Fruit fly (Drosophila melanogaster) whole organism, prepupa: ENCODE results near the gene Tmem43.
A peak's percentile ranks its signal among the peaks of the same experiment; 100 is the strongest.

ENCODE experiments used
- CG10631 ChIP-seq: fragments of 200-800 bp; sonication (Bioruptor generic); optimal IDR thresholded peaks from 2 replicates; lab custom pipeline; 2016; ENCODE audit warnings: missing biosample characterization, missing genetic modification characterization
- CG11902 ChIP-seq: fragments of 200-800 bp; sonication (Bioruptor generic); optimal IDR thresholded peaks from 3 replicates; lab custom pipeline; 2016; ENCODE audit warnings: missing biosample characterization, missing genetic modification characterization
- CG15336 ChIP-seq: fragments of 200-800 bp; sonication (Bioruptor generic); IDR thresholded peaks from 2 replicates; pipeline ENCODE4 v1.3.6; 2022; ENCODE audit warnings: missing biosample characterization, missing genetic modification characterization
- CG1621 ChIP-seq: fragments of 200-800 bp; sonication (Bioruptor generic); optimal IDR thresholded peaks from 3 replicates; lab custom pipeline; 2018; ENCODE audit warnings: missing biosample characterization, mild to moderate bottlenecking, missing genetic modification characterization
- CG16779 ChIP-seq: fragments of 200-800 bp; sonication (Bioruptor generic); optimal IDR thresholded peaks from 3 replicates; lab custom pipeline; 2017; ENCODE audit warnings: missing biosample characterization, mild to moderate bottlenecking, missing genetic modification characterization
- CG3032 ChIP-seq: fragments of 200-800 bp; optimal IDR thresholded peaks from 2 replicates; lab custom pipeline; 2019; ENCODE audit warnings: missing biosample characterization, mild to moderate bottlenecking, missing genetic modification characterization, moderate library complexity
- CG31627 ChIP-seq: fragments of 200-800 bp; sonication (Bioruptor generic); optimal IDR thresholded peaks from 3 replicates; lab custom pipeline; 2016; ENCODE audit warnings: missing biosample characterization, missing genetic modification characterization
- CG32006 ChIP-seq: fragments of 200-800 bp; sonication (Bioruptor generic); optimal IDR thresholded peaks from 3 replicates; lab custom pipeline; 2017; ENCODE audit warnings: missing biosample characterization, mild to moderate bottlenecking, missing genetic modification characterization
- CG34406 ChIP-seq: fragments of 200-800 bp; sonication (Bioruptor generic); optimal IDR thresholded peaks from 3 replicates; lab custom pipeline; 2016; ENCODE audit warnings: missing biosample characterization, missing genetic modification characterization
- CG3919 ChIP-seq: fragments of 200-800 bp; sonication (Bioruptor generic); optimal IDR thresholded peaks from 3 replicates; lab custom pipeline; 2016; ENCODE audit warnings: missing biosample characterization, missing genetic modification characterization
- CG6163 ChIP-seq: fragments of 200-800 bp; sonication (Bioruptor generic); IDR thresholded peaks from 3 replicates; pipeline ENCODE4 v1.3.6; 2022; ENCODE audit warnings: missing biosample characterization, missing genetic modification characterization
- CG6276 ChIP-seq: fragments of 200-800 bp; sonication (Bioruptor generic); optimal IDR thresholded peaks from 2 replicates; lab custom pipeline; 2017; ENCODE audit warnings: missing biosample characterization, mild to moderate bottlenecking, missing genetic modification characterization
- CG6854 ChIP-seq: fragments of 200-800 bp; sonication (Bioruptor generic); optimal IDR thresholded peaks from 2 replicates; lab custom pipeline; 2017; ENCODE audit warnings: missing biosample characterization, mild to moderate bottlenecking, missing genetic modification characterization
- CG8119 ChIP-seq: fragments of 200-800 bp; sonication (Bioruptor generic); IDR thresholded peaks from 3 replicates; pipeline ENCODE4 v1.3.6; 2022; ENCODE audit warnings: missing biosample characterization, missing genetic modification characterization
- CG8632 ChIP-seq: fragments of 200-800 bp; sonication (Bioruptor generic); optimal IDR thresholded peaks from 3 replicates; lab custom pipeline; 2016; ENCODE audit warnings: missing biosample characterization, missing genetic modification characterization
- CG9139 ChIP-seq: fragments of 200-800 bp; sonication (Bioruptor generic); optimal IDR thresholded peaks from 3 replicates; lab custom pipeline; 2017; ENCODE audit warnings: missing biosample characterization, mild to moderate bottlenecking, missing genetic modification characterization
- Eip75B ChIP-seq: fragments of 200-800 bp; sonication (Bioruptor generic); optimal IDR thresholded peaks from 3 replicates; lab custom pipeline; 2016; ENCODE audit warnings: missing biosample characterization, missing genetic modification characterization
- Eip78C ChIP-seq: fragments of 200-800 bp; sonication (Bioruptor generic); peaks from one replicate; lab custom pipeline; 2016; ENCODE audit warnings: missing biosample characterization, missing genetic modification characterization
- Ets21C ChIP-seq: fragments of 200-800 bp; sonication (Bioruptor generic); optimal IDR thresholded peaks from 3 replicates; lab custom pipeline; 2016; ENCODE audit warnings: missing biosample characterization, missing genetic modification characterization
- Ets96B ChIP-seq: fragments of 200-800 bp; optimal IDR thresholded peaks from 2 replicates; lab custom pipeline; 2019; ENCODE audit warnings: missing biosample characterization, mild to moderate bottlenecking, missing genetic modification characterization, moderate library complexity
- Gug ChIP-seq: fragments of 200-800 bp; sonication (Bioruptor generic); IDR thresholded peaks from 2 replicates; pipeline ENCODE4 v1.3.6; 2022; ENCODE audit warnings: missing biosample characterization, missing genetic modification characterization
- Hr38 ChIP-seq: sonication (Bioruptor generic); optimal IDR thresholded peaks from 2 replicates; lab custom pipeline; 2016; ENCODE audit warnings: missing biosample characterization, missing genetic modification characterization
- Hr4 ChIP-seq: fragments of 200-800 bp; sonication (Bioruptor generic); optimal IDR thresholded peaks from 3 replicates; lab custom pipeline; 2016; ENCODE audit warnings: missing biosample characterization, missing genetic modification characterization
- Met ChIP-seq: fragments of 200-800 bp; sonication (Bioruptor generic); optimal IDR thresholded peaks from 3 replicates; lab custom pipeline; 2016; ENCODE audit warnings: missing biosample characterization, missing genetic modification characterization
- Smox ChIP-seq: fragments of 200-800 bp; sonication (Bioruptor generic); optimal IDR thresholded peaks from 3 replicates; lab custom pipeline; 2016; ENCODE audit warnings: missing biosample characterization, missing genetic modification characterization
- Sox102F ChIP-seq: fragments of 200-800 bp; sonication (Bioruptor generic); optimal IDR thresholded peaks from 2 replicates; lab custom pipeline; 2016; ENCODE audit warnings: missing biosample characterization, mild to moderate bottlenecking, missing genetic modification characterization
- Sox14 ChIP-seq: fragments of 200-800 bp; sonication (Bioruptor generic); optimal IDR thresholded peaks from 3 replicates; lab custom pipeline; 2016; ENCODE audit warnings: missing biosample characterization, missing genetic modification characterization
- achi ChIP-seq: fragments of 200-800 bp; sonication (Bioruptor generic); optimal IDR thresholded peaks from 3 replicates; lab custom pipeline; 2016; ENCODE audit warnings: missing biosample characterization, missing genetic modification characterization
- cyc ChIP-seq: fragments of 200-800 bp; sonication (Bioruptor generic); optimal IDR thresholded peaks from 3 replicates; lab custom pipeline; 2016; ENCODE audit warnings: missing biosample characterization, missing genetic modification characterization
- dac ChIP-seq: fragments of 200-800 bp; sonication (Bioruptor generic); optimal IDR thresholded peaks from 2 replicates; lab custom pipeline; 2017; ENCODE audit warnings: missing biosample characterization, mild to moderate bottlenecking, missing genetic modification characterization
- eg ChIP-seq: fragments of 200-800 bp; sonication (Bioruptor generic); IDR thresholded peaks from 3 replicates; pipeline ENCODE4 v1.3.6; 2022; ENCODE audit warnings: missing biosample characterization, missing genetic modification characterization
- esn ChIP-seq: fragments of 200-800 bp; sonication (Bioruptor generic); optimal IDR thresholded peaks from 2 replicates; lab custom pipeline; 2016; ENCODE audit warnings: missing biosample characterization, mild to moderate bottlenecking, missing genetic modification characterization, moderate library complexity
- fd85E ChIP-seq: fragments of 200-800 bp; sonication (Bioruptor generic); optimal IDR thresholded peaks from 3 replicates; lab custom pipeline; 2016; ENCODE audit warnings: missing biosample characterization, missing genetic modification characterization
- fkh ChIP-seq: fragments of 200-800 bp; sonication (Bioruptor generic); optimal IDR thresholded peaks from 3 replicates; lab custom pipeline; 2017; ENCODE audit warnings: missing biosample characterization, mild to moderate bottlenecking, missing genetic modification characterization, moderate library complexity
- lz ChIP-seq: fragments of 200-800 bp; sonication (Bioruptor generic); optimal IDR thresholded peaks from 3 replicates; lab custom pipeline; 2016; ENCODE audit warnings: missing biosample characterization, missing genetic modification characterization
- spab ChIP-seq: fragments of 200-800 bp; sonication (Bioruptor generic); optimal IDR thresholded peaks from 2 replicates; lab custom pipeline; 2017; ENCODE audit warnings: missing biosample characterization, mild to moderate bottlenecking, missing genetic modification characterization, missing genetic modification reagents
- ss ChIP-seq, 2 experiments: fragments of 200-800 bp; sonication (Bioruptor generic); optimal IDR thresholded peaks; 2 replicates in 1 of 2; 3 replicates in 1 of 2; lab custom pipeline; 2017 to 2018; ENCODE audit warnings: mild to moderate bottlenecking in 2 of 2, missing biosample characterization in 2 of 2, missing genetic modification characterization in 2 of 2, moderate library complexity in 1 of 2
- svp ChIP-seq: fragments of 200-800 bp; sonication (Bioruptor generic); peaks from one replicate; lab custom pipeline; 2016; ENCODE audit warnings: missing biosample characterization, missing genetic modification characterization
- topi ChIP-seq: fragments of 200-800 bp; sonication (Bioruptor generic); optimal IDR thresholded peaks from 3 replicates; lab custom pipeline; 2016; ENCODE audit warnings: missing biosample characterization, missing genetic modification characterization
- vri ChIP-seq: fragments of 200-800 bp; sonication (Bioruptor generic); optimal IDR thresholded peaks from 3 replicates; lab custom pipeline; 2016; ENCODE audit warnings: missing biosample characterization, mild to moderate bottlenecking, missing genetic modification characterization

Gene Tmem43

DNA sequence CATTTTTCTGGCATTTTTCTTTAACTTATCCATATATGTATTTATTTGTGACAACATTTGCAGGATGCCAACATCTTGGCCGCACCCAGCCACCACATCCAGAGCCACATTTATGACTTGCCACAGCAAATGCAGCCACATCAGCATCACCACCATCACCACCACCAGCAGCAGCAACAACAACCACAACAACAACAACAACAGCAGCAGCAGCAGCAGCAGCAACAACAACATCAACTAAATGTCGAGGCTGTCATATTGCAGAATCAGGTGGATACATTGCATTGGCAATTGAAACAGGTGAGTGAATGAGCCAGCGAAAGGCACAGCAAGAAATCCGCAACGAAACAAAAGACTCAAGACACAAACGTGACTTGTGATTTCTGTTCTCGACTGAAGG, 24.9 kb downstream of the Tmem43 start:
- 0 out of 3 replicates have a peak, but pooled peaks have one; percentile 12 for TF ChIP-seq CG8119 (GFP tag; lab: Robert Waterston, UW)
- no peak for TF ChIP-seq Sox14 (GFP tag; lab: Kevin White, UChicago)
- no peak for TF ChIP-seq spab (GFP tag; lab: Kevin White, UChicago)

DNA sequence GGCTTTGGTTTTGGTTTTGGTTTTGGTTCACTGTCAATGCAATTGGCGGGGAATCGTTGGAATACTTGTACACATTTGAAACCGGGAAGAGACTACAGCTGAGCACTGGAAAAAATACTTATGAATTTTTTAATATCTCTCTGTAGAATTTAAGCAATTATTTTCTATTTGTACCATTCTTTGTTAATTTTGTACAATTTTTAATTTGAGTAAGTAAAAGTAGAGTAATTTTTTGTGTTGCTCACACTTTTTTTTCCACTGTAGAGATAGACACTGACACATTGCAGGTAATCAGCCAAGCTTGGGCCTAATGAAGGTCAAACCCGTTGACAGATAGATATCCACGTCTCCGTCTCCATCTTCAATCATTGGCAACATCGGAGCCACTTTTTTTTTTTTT, 31.6 kb downstream of the Tmem43 start:
- no peak for TF ChIP-seq CG31627 (GFP tag; lab: Kevin White, UChicago)
- TF ChIP-seq Sox102F (GFP tag; lab: Kevin White, UChicago): no peak
- TF ChIP-seq CG6854 (GFP tag; lab: Kevin White, UChicago): no peak
- TF ChIP-seq eg (GFP tag; lab: Robert Waterston, UW): peak; percentile 41; the same call in 1 of the 3 replicates
- TF ChIP-seq CG15336 (GFP tag; lab: Robert Waterston, UW): peak; percentile 62
- peak; percentile 15 for TF ChIP-seq CG10631 (GFP tag; lab: Kevin White, UChicago)
- TF ChIP-seq CG32006 (GFP tag; lab: Kevin White, UChicago): peak; percentile 26
- TF ChIP-seq Ets96B (tag; lab: Kevin White, UChicago): no peak
- TF ChIP-seq Eip78C (GFP tag; lab: Kevin White, UChicago): peak; percentile 67
- TF ChIP-seq CG16779 (tag; lab: Kevin White, UChicago): no peak
- TF ChIP-seq Gug (GFP tag; lab: Robert Waterston, UW): peak; percentile 37; the same call in 1 of the 2 replicates
- TF ChIP-seq CG9139 (GFP tag; lab: Kevin White, UChicago): no peak
- TF ChIP-seq Hr4 (GFP tag; lab: Kevin White, UChicago): peak; percentile 45
- TF ChIP-seq CG8119 (GFP tag; lab: Robert Waterston, UW): peak; percentile 62; the same call in 2 of the 3 replicates
- peak; percentile 26; the same call in 1 of the 3 replicates for TF ChIP-seq CG6163 (GFP tag; lab: Robert Waterston, UW)
- peak; percentile 15 for TF ChIP-seq esn (GFP tag; lab: Kevin White, UChicago)
- no peak for TF ChIP-seq dac (GFP tag; lab: Kevin White, UChicago)
- TF ChIP-seq, all 60 proteins: peak for 10

DNA sequence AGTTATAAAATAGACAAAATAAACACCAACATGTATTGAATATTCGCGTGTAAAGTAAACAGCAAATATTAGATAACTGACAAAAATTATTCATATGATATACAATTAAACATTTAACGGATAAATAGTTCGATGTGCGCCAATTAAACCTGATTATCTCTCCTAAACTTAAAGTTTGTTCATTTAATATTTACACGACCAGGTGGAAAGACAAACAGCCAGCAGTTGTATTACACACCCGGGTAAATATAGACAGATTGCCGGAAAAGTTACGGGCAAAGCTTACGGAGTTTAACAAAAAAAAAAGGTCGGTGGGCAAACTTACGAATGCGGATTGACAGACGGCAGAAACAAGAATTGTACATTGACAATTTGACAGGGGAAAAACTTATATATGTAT, 32.8 kb downstream of the Tmem43 start:
- TF ChIP-seq achi (GFP tag; lab: Kevin White, UChicago) (peak; percentile 33), CG8632 (GFP tag; lab: Kevin White, UChicago) (peak; percentile 20), fd85E (no peak), CG6276 (GFP tag; lab: Kevin White, UChicago) (no peak), CG1621 (tag; lab: Kevin White, UChicago) (peak; percentile 8), CG32006 (GFP tag; lab: Kevin White, UChicago) (no peak), svp (GFP tag; lab: Kevin White, UChicago) (peak; percentile 15), fkh (GFP tag; lab: Kevin White, UChicago) (peak; percentile 83), CG34406 (GFP tag; lab: Kevin White, UChicago) (peak; percentile 31), CG10631 (GFP tag; lab: Kevin White, UChicago) (peak; percentile 22), eg (GFP tag; lab: Robert Waterston, UW) (no peak)

DNA sequence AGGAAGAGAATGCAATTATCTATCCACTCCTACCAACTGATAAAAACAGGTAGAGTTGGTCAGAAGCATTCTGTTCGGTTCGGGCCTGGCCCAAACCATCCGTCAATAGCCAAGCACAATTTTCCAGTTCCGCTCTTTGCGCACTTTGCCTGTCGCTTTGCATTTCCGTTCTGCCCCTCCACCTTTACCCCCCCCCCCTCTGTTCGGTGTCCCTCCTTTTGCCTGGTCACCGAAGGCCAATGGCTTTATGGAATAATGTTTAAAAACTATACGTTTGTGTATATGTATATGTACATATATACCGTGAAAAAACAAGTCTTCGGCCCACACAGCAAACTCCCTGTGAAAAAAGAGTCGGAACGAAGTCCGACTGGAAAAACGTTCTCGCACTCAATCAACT, 33.8 kb downstream of the Tmem43 start:
- TF ChIP-seq Eip75B (GFP tag; lab: Kevin White, UChicago): no peak
- TF ChIP-seq CG32006 (GFP tag; lab: Kevin White, UChicago): no peak

DNA sequence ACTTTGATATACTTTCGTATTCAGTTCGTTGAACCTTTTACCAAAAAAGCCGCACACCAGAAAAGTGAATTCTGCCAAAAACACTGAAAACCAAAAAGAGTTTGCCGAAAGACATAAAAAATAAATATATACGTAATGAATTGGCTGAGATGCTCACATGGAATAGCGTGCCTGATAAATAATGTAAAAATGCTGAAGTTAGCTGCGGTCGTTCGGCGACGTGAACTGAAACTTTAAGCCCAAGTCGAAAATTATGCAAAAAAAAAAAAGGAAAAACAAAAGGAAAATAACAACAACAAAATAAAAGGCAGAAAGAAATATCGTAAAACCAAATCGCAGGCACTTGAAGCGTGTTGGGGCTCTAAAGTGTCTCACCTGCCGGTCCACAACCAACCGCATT, 35.3 kb downstream of the Tmem43 start:
- peak; percentile 44 for TF ChIP-seq Eip78C (GFP tag; lab: Kevin White, UChicago)
- TF ChIP-seq CG31627 (GFP tag; lab: Kevin White, UChicago): no peak
- TF ChIP-seq svp (GFP tag; lab: Kevin White, UChicago): peak; percentile 58

DNA sequence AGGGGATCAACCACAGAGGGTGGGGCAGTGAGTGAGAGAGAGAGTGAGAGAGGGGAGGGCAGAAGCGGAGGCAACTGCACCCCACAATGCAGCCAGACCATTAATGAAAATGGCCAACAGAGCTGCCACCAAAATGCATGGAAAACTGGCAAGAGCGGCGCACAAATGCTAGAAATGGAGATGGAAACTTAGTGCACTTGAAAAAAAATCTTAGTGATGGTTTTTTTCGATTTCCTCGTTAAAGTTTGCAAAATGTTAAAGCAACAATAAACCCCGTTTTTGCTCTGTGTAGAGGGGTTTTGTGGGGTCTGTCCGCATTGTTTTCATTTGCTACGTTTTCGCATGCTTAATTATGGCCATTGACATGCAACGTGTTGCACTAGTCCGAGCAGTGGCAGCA, 37.5 kb downstream of the Tmem43 start:
- TF ChIP-seq Met (GFP tag; lab: Kevin White, UChicago) (no peak), CG1621 (tag; lab: Kevin White, UChicago) (no peak), Ets21C (GFP tag; lab: Kevin White, UChicago) (no peak), Gug (GFP tag; lab: Robert Waterston, UW) (0 out of 2 replicates have a peak, but pooled peaks have one; percentile 19), ss (GFP tag; optimal IDR thresholded peaks at IDR 0.05; lab: Kevin White, UChicago) (no peak), topi (no peak), fkh (GFP tag; lab: Kevin White, UChicago) (no peak), cyc (GFP tag; lab: Kevin White, UChicago) (no peak), Sox14 (GFP tag; lab: Kevin White, UChicago) (no peak), CG11902 (GFP tag; lab: Kevin White, UChicago) (no peak), Smox (GFP tag; lab: Kevin White, UChicago) (no peak), CG6276 (GFP tag; lab: Kevin White, UChicago) (peak; percentile 51), CG3032 (tag; lab: Kevin White, UChicago) (no peak), Hr4 (GFP tag; lab: Kevin White, UChicago) (peak; percentile 71), CG10631 (GFP tag; lab: Kevin White, UChicago) (no peak), vri (GFP tag; lab: Kevin White, UChicago) (no peak), lz (GFP tag; lab: Kevin White, UChicago) (no peak), Hr38 (GFP tag; lab: Kevin White, UChicago) (no peak), CG6163 (GFP tag; lab: Robert Waterston, UW) (0 out of 3 replicates have a peak, but pooled peaks have one; percentile 38), CG6854 (GFP tag; lab: Kevin White, UChicago) (no peak), CG3919 (peak; percentile 24)
